Worm (Caenorhabditis elegans): ENCODE data around the gene clec-130.

ce11 chrII:3547282-3547681, 26.1 kb upstream of the clec-130 start:
- TF ChIP-seq unc-130 (GFP tag; optimal IDR thresholded peaks at IDR 0.05) (no peak), nhr-11 (tag; optimal IDR thresholded peaks at IDR 0.05) (no peak), ama-1 (optimal IDR thresholded peaks at IDR 0.05) (no peak), nhr-25 (tag; optimal IDR thresholded peaks at IDR 0.05; ENCODE audit: borderline replicate concordance, insufficient read depth) (no peak), lsy-2 (tag; optimal IDR thresholded peaks at IDR 0.05) (peak; percentile 7 to 69), hmg-1.1 (GFP tag; IDR thresholded peaks at IDR 0.05) (peak; percentile 63), fkh-10 (GFP tag; optimal IDR thresholded peaks at IDR 0.05) (peak; percentile 22), Y5F2A.4 (GFP tag; optimal IDR thresholded peaks at IDR 0.05) (no peak), nhr-76 (tag; optimal IDR thresholded peaks at IDR 0.05) (no peak), nhr-77 (tag; optimal IDR thresholded peaks at IDR 0.05) (no peak), dpl-1 (GFP tag; optimal IDR thresholded peaks at IDR 0.05) (peak; percentile 8), ceh-82 (tag; optimal IDR thresholded peaks at IDR 0.05) (no peak)

All from whole organism, L4 larva.